Worm (Caenorhabditis elegans) whole organism, young adult: Measurements from ENCODE around the gene T04C12.9.

Source experiments
- F55B11.4 ChIP-seq: sonication (generic microtip); optimal IDR thresholded peaks from 2 replicates; lab custom pipeline; 2016; ENCODE audit warnings: missing compliant biosample characterization, missing genetic modification characterization, borderline replicate concordance; ENCODE audit not compliant: insufficient read depth
- K12H6.12 ChIP-seq: fragments of 200-800 bp; sonication (Bioruptor generic); optimal IDR thresholded peaks from 2 replicates; lab custom pipeline; 2018; ENCODE audit warnings: mild to moderate bottlenecking, missing genetic modification characterization, missing compliant biosample characterization
- ama-1 ChIP-seq, 3 experiments: fragments of 150-350 bp in 1 of 3; sonication (generic microtip) in 2 of 3; optimal IDR thresholded peaks; 2 replicates each; lab custom pipeline; 2014 to 2018; ENCODE audit warnings: missing biosample characterization in 2 of 3, missing genetic modification characterization in 2 of 3, missing genetic modification reagents in 2 of 3
- aptf-3 ChIP-seq: fragments of 200-800 bp; sonication (Bioruptor generic); IDR thresholded peaks from 2 replicates; pipeline ENCODE4 v1.3.6; 2022; ENCODE audit warnings: missing genetic modification characterization, missing compliant biosample characterization
- dpff-1 ChIP-seq: sonication (generic microtip); optimal IDR thresholded peaks from 2 replicates; lab custom pipeline; 2017; ENCODE audit warnings: mild to moderate bottlenecking, missing genetic modification characterization, missing compliant biosample characterization
- madf-3 ChIP-seq: fragments of 200-800 bp; sonication (Bioruptor generic); IDR thresholded peaks from 2 replicates; pipeline ENCODE4 v1.3.6; 2022; ENCODE audit warnings: missing genetic modification reagents, missing genetic modification characterization, missing compliant biosample characterization
- tbp1 ChIP-seq: fragments of 200-800 bp; sonication (Bioruptor generic); optimal IDR thresholded peaks from 2 replicates; lab custom pipeline; 2018; ENCODE audit warnings: mild to moderate bottlenecking, missing genetic modification characterization, missing compliant biosample characterization
- unc-62 ChIP-seq: fragments of 150-350 bp; optimal IDR thresholded peaks from 2 replicates; lab custom pipeline; 2014; ENCODE audit warnings: missing biosample characterization, missing genetic modification reagents, missing genetic modification characterization

DNA sequence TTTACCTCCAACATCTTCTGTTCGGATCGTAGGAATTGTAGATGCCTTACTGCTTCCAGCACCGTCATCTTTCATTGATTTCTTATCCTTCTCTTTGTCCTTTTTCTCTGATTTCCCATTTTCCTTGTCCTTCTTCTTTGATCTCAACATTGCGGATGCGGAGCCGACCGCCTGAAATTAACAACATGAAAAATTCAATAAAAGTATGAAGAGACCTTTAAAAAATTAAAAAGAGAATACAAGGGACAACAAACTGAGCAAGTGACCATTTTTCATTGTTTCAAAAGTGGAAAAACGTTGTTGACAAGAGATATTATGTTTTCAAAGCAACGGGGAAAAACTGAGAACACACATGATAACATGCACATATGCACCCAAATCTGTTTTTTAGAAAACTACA, 32.3 kb downstream of the T04C12.9 start:
- no peak for TF ChIP-seq madf-3 (GFP tag; lab: Robert Waterston, UW)
- TF ChIP-seq aptf-3 (GFP tag; lab: Robert Waterston, UW), result no peak
- no peak for TF ChIP-seq F55B11.4 (tag; lab: Kevin White, UChicago)
- TF ChIP-seq unc-62, result no peak
- TF ChIP-seq ama-1 (optimal IDR thresholded peaks at IDR 0.05; lab: Kevin White, UChicago), result no peak
- no peak for TF ChIP-seq ama-1 (GFP tag; optimal IDR thresholded peaks at IDR 0.05; lab: Kevin White, UChicago)
- TF ChIP-seq K12H6.12, result no peak
- no peak for TF ChIP-seq dpff-1 (tag; lab: Kevin White, UChicago)
- no peak for TF ChIP-seq tbp1 (GFP tag; lab: Kevin White, UChicago)
